Worm (Caenorhabditis elegans) whole organism, L1 larva: ENCODE results near the gene C13C4.6.

Experiments
- C34B4.2 ChIP-seq: sonication (generic microtip); optimal IDR thresholded peaks from 2 replicates; lab custom pipeline; 2017; ENCODE audit warnings: mild to moderate bottlenecking, missing genetic modification characterization, missing compliant biosample characterization
- ceh-8 ChIP-seq: fragments of 200-800 bp; sonication (Bioruptor generic); optimal IDR thresholded peaks from 2 replicates; lab custom pipeline; 2018; ENCODE audit warnings: mild to moderate bottlenecking, missing genetic modification characterization, moderate library complexity, missing compliant biosample characterization
- fkh-8 ChIP-seq: sonication (generic microtip); optimal IDR thresholded peaks from 2 replicates; lab custom pipeline; 2016; ENCODE audit warnings: mild to moderate bottlenecking, missing genetic modification characterization, missing compliant biosample characterization
- jun-1 ChIP-seq: fragments of 150-350 bp; optimal IDR thresholded peaks from 2 replicates; lab custom pipeline; 2014; ENCODE audit warnings: missing biosample characterization, missing genetic modification reagents, missing genetic modification characterization
- lin-35 ChIP-seq, 2 experiments: fragments of 150-350 bp; optimal IDR thresholded peaks; 2 replicates each; lab custom pipeline; 2014; ENCODE audit warnings: missing biosample characterization in 2 of 2, missing genetic modification characterization in 2 of 2, missing genetic modification reagents in 2 of 2
- lin-39 ChIP-seq: fragments of 150-350 bp; optimal IDR thresholded peaks from 2 replicates; lab custom pipeline; 2014; ENCODE audit warnings: missing biosample characterization, missing genetic modification reagents, missing genetic modification characterization
- mep-1 ChIP-seq: fragments of 150-350 bp; optimal IDR thresholded peaks from 2 replicates; lab custom pipeline; 2014; ENCODE audit warnings: missing biosample characterization, missing genetic modification characterization
- nhr-11 ChIP-seq: fragments of 150-350 bp; optimal IDR thresholded peaks from 2 replicates; lab custom pipeline; 2014; ENCODE audit warnings: missing biosample characterization, missing genetic modification characterization
- nhr-76 ChIP-seq: sonication (generic microtip); optimal IDR thresholded peaks from 2 replicates; lab custom pipeline; 2017; ENCODE audit warnings: missing biosample characterization, missing genetic modification characterization
- sox-4 ChIP-seq: sonication (generic microtip); optimal IDR thresholded peaks from 2 replicates; lab custom pipeline; 2016; ENCODE audit warnings: missing genetic modification characterization, missing compliant biosample characterization
- ztf-11 ChIP-seq, 2 experiments: sonication (generic microtip); optimal IDR thresholded peaks; 2 replicates each; lab custom pipeline; 2016 to 2017; ENCODE audit warnings: missing genetic modification characterization in 2 of 2, missing biosample characterization in 1 of 2, missing compliant biosample characterization in 1 of 2

DNA sequence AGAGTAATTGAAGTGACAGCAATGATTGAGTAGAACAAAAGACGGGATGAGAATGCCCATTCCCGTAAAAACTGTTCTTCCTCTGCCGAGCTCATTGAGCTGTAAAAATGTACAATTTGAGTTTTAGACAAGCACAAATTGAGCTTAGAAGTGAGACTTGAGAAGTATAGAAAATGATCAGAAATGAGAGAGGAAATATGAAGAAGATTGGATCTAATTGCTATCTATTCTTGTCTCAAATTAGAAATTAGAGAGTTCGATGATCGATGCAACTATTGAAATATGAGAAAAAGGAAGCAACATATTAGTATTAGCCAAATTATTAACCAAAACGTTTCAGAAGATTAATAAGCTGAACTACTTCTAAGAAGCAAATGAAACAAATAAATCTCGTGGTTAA lies 48.7 kb downstream of the C13C4.6 start, which contains the start of gene ZK863.1:
- TF ChIP-seq sox-4: no peak
- no peak for TF ChIP-seq jun-1 (tag; lab: Kevin White, UChicago)
- no peak for TF ChIP-seq ztf-11 (tag; optimal IDR thresholded peaks at IDR 0.05; lab: Kevin White, UChicago)
- no peak for TF ChIP-seq nhr-11 (tag; lab: Kevin White, UChicago)
- TF ChIP-seq lin-39 (tag; lab: Kevin White, UChicago): no peak
- TF ChIP-seq mep-1 (tag; lab: Kevin White, UChicago): no peak
- no peak for TF ChIP-seq nhr-76 (tag; lab: Kevin White, UChicago)
- TF ChIP-seq fkh-8 (tag; lab: Kevin White, UChicago): no peak
- no peak for TF ChIP-seq lin-35 (GFP tag; optimal IDR thresholded peaks at IDR 0.05; lab: Kevin White, UChicago)
- no peak for TF ChIP-seq ceh-8 (GFP tag; lab: Kevin White, UChicago)
- TF ChIP-seq C34B4.2 (tag; lab: Kevin White, UChicago): no peak
